Worm (Caenorhabditis elegans) whole organism, L3 larva: ENCODE results near the gene nas-37.

Experiments used
- R02D3.7 ChIP-seq: fragments of 150-350 bp; optimal IDR thresholded peaks from 2 replicates; lab custom pipeline; 2014; ENCODE audit warnings: missing biosample characterization, missing genetic modification characterization
- aly-2 ChIP-seq: fragments of 150-350 bp; optimal IDR thresholded peaks from 2 replicates; lab custom pipeline; 2014; ENCODE audit warnings: missing biosample characterization, missing genetic modification characterization
- ama-1 ChIP-seq: fragments of 150-350 bp; optimal IDR thresholded peaks from 2 replicates; lab custom pipeline; 2018
- ceh-28 ChIP-seq: fragments of 150-350 bp; optimal IDR thresholded peaks from 2 replicates; lab custom pipeline; 2014; ENCODE audit warnings: missing biosample characterization, missing genetic modification reagents, missing genetic modification characterization
- daf-12 ChIP-seq: fragments of 150-350 bp; optimal IDR thresholded peaks from 2 replicates; lab custom pipeline; 2014; ENCODE audit warnings: missing biosample characterization, missing genetic modification reagents, missing genetic modification characterization
- egl-5 ChIP-seq: fragments of 150-350 bp; optimal IDR thresholded peaks from 2 replicates; lab custom pipeline; 2017; ENCODE audit warnings: missing biosample characterization, missing genetic modification reagents, missing genetic modification characterization, inconsistent platforms
- elt-1 ChIP-seq: fragments of 150-350 bp; optimal IDR thresholded peaks from 2 replicates; lab custom pipeline; 2014; ENCODE audit warnings: missing biosample characterization, missing genetic modification characterization
- elt-2 ChIP-seq: sonication (generic microtip); optimal IDR thresholded peaks from 2 replicates; lab custom pipeline; 2016; ENCODE audit warnings: missing genetic modification reagents, mild to moderate bottlenecking, missing genetic modification characterization, missing compliant biosample characterization
- elt-3 ChIP-seq, 3 experiments: fragments of 150-350 bp in 1 of 3; sonication (generic microtip) in 2 of 3; optimal IDR thresholded peaks; 2 replicates in 2 of 3; 4 replicates in 1 of 3; lab custom pipeline; 2014 to 2017; ENCODE audit warnings: missing biosample characterization in 3 of 3, missing genetic modification characterization in 3 of 3
- eor-1 ChIP-seq, 2 experiments: fragments of 150-350 bp; optimal IDR thresholded peaks; 2 replicates each; lab custom pipeline; 2014 to 2018; ENCODE audit warnings: missing biosample characterization in 2 of 2, missing genetic modification characterization in 2 of 2
- fkh-10 ChIP-seq: sonication (generic microtip); optimal IDR thresholded peaks from 2 replicates; lab custom pipeline; 2017; ENCODE audit warnings: missing biosample characterization, missing genetic modification reagents, missing genetic modification characterization
- fkh-2 ChIP-seq: fragments of 150-350 bp; optimal IDR thresholded peaks from 2 replicates; lab custom pipeline; 2014; ENCODE audit warnings: missing biosample characterization, missing genetic modification reagents, missing genetic modification characterization
- fos-1 ChIP-seq: fragments of 150-350 bp; optimal IDR thresholded peaks from 2 replicates; lab custom pipeline; 2014; ENCODE audit warnings: missing biosample characterization, missing genetic modification characterization
- hmg-11 ChIP-seq: sonication (generic microtip); optimal IDR thresholded peaks from 2 replicates; lab custom pipeline; 2016; ENCODE audit warnings: missing genetic modification characterization, missing compliant biosample characterization
- jun-1 ChIP-seq: fragments of 150-350 bp; optimal IDR thresholded peaks from 2 replicates; lab custom pipeline; 2014; ENCODE audit warnings: missing biosample characterization, missing genetic modification reagents, missing genetic modification characterization
- lin-15B ChIP-seq: fragments of 150-350 bp; optimal IDR thresholded peaks from 2 replicates; lab custom pipeline; 2014; ENCODE audit warnings: missing biosample characterization, missing genetic modification characterization
- lin-39 ChIP-seq: fragments of 150-350 bp; optimal IDR thresholded peaks from 2 replicates; lab custom pipeline; 2018; ENCODE audit warnings: missing biosample characterization, missing genetic modification reagents, missing genetic modification characterization
- lsy-12 ChIP-seq: sonication (generic microtip); optimal IDR thresholded peaks from 2 replicates; lab custom pipeline; 2016; ENCODE audit warnings: mild to moderate bottlenecking, missing genetic modification characterization, missing compliant biosample characterization
- mdl-1 ChIP-seq: fragments of 150-350 bp; optimal IDR thresholded peaks from 2 replicates; lab custom pipeline; 2014; ENCODE audit warnings: missing biosample characterization, missing genetic modification characterization
- nfya-1 ChIP-seq: sonication (generic microtip); optimal IDR thresholded peaks from 2 replicates; lab custom pipeline; 2017; ENCODE audit warnings: missing genetic modification characterization, mild to moderate bottlenecking, missing compliant biosample characterization, antibody characterized with exemption, moderate library complexity; ENCODE audit not compliant: insufficient read depth
- nhr-12 ChIP-seq: fragments of 150-350 bp; optimal IDR thresholded peaks from 2 replicates; lab custom pipeline; 2014; ENCODE audit warnings: missing biosample characterization, missing genetic modification characterization
- nhr-23 ChIP-seq: fragments of 150-350 bp; optimal IDR thresholded peaks from 2 replicates; lab custom pipeline; 2014; ENCODE audit warnings: missing biosample characterization, missing genetic modification reagents, missing genetic modification characterization
- nhr-237 ChIP-seq: fragments of 150-350 bp; optimal IDR thresholded peaks from 2 replicates; lab custom pipeline; 2014; ENCODE audit warnings: missing biosample characterization, missing genetic modification characterization
- nhr-25 ChIP-seq: sonication (generic microtip); optimal IDR thresholded peaks from 2 replicates; lab custom pipeline; 2017; ENCODE audit warnings: missing biosample characterization, missing genetic modification characterization
- nhr-28 ChIP-seq: fragments of 150-350 bp; optimal IDR thresholded peaks from 2 replicates; lab custom pipeline; 2014; ENCODE audit warnings: missing biosample characterization, missing genetic modification characterization
- nhr-43 ChIP-seq: sonication (generic microtip); optimal IDR thresholded peaks from 2 replicates; lab custom pipeline; 2016; ENCODE audit warnings: mild to moderate bottlenecking, missing genetic modification characterization, missing compliant biosample characterization; ENCODE audit not compliant: poor library complexity, severe bottlenecking
- nhr-67 ChIP-seq: fragments of 150-350 bp; optimal IDR thresholded peaks from 2 replicates; lab custom pipeline; 2014; ENCODE audit warnings: missing biosample characterization, missing genetic modification characterization
- nhr-76 ChIP-seq: fragments of 150-350 bp; sonication (generic microtip); optimal IDR thresholded peaks from 5 replicates; lab custom pipeline; 2014; ENCODE audit warnings: missing biosample characterization, missing genetic modification characterization
- pha-4 ChIP-seq: fragments of 150-350 bp; optimal IDR thresholded peaks from 2 replicates; lab custom pipeline; 2014; ENCODE audit warnings: missing biosample characterization, missing genetic modification reagents, missing genetic modification characterization
- pqm-1 ChIP-seq: fragments of 150-350 bp; optimal IDR thresholded peaks from 2 replicates; lab custom pipeline; 2017; ENCODE audit warnings: missing biosample characterization, missing genetic modification characterization, inconsistent platforms
- sea-2 ChIP-seq: fragments of 150-350 bp; sonication (generic microtip); optimal IDR thresholded peaks from 4 replicates; lab custom pipeline; 2014; ENCODE audit warnings: missing biosample characterization, missing genetic modification reagents, missing genetic modification characterization
- snpc-4 ChIP-seq: fragments of 150-350 bp; optimal IDR thresholded peaks from 2 replicates; lab custom pipeline; 2014; ENCODE audit warnings: missing biosample characterization, missing genetic modification characterization
- tbx-2 ChIP-seq: sonication (generic microtip); optimal IDR thresholded peaks from 2 replicates; lab custom pipeline; 2016; ENCODE audit warnings: mild to moderate bottlenecking, missing genetic modification characterization, missing compliant biosample characterization
- zag-1 ChIP-seq: fragments of 150-350 bp; optimal IDR thresholded peaks from 2 replicates; lab custom pipeline; 2014; ENCODE audit warnings: missing biosample characterization, missing genetic modification characterization
- ztf-11 ChIP-seq: fragments of 150-350 bp; optimal IDR thresholded peaks from 2 replicates; lab custom pipeline; 2014; ENCODE audit warnings: missing biosample characterization, missing genetic modification characterization
- ztf-4 ChIP-seq: fragments of 150-350 bp; optimal IDR thresholded peaks from 2 replicates; lab custom pipeline; 2014; ENCODE audit warnings: missing biosample characterization, missing genetic modification characterization

The nas-37 gene

ce11 chrX:9905840-9906239 lies 43.0 kb downstream of the nas-37 start, which contains the start of gene F21G4.5:
Gene F21G4.5, plus strand, starts transcription at chrX:9906140.
- TF ChIP-seq fkh-2 (tag; lab: Kevin White, UChicago) (no peak), ama-1 (lab: Kevin White, UChicago) (no peak), nhr-28 (no peak), pha-4 (tag; lab: Kevin White, UChicago) (no peak), jun-1 (tag; lab: Kevin White, UChicago) (no peak), lsy-12 (tag; lab: Kevin White, UChicago) (no peak), R02D3.7 (no peak), mdl-1 (tag; lab: Kevin White, UChicago) (no peak), lin-39 (tag; lab: Kevin White, UChicago) (no peak)
- TF ChIP-seq, all 47 proteins: peak for 0

- no peak for TF ChIP-seq zag-1
- TF ChIP-seq pha-4 (tag; lab: Kevin White, UChicago): peak; percentile 34
- peak; percentile 28 for TF ChIP-seq lin-15B (tag; lab: Kevin White, UChicago)
- peak; percentile 88 for TF ChIP-seq hmg-11
- TF ChIP-seq nhr-43 (tag; lab: Kevin White, UChicago): peak; percentile 31
- TF ChIP-seq daf-12 (tag; lab: Kevin White, UChicago): no peak
- peak; percentile 76 for TF ChIP-seq nfya-1 (tag; lab: Kevin White, UChicago)
- no peak for TF ChIP-seq jun-1 (tag; lab: Kevin White, UChicago)
- peak; percentile 10 for TF ChIP-seq fkh-10 (GFP tag; lab: Kevin White, UChicago)
- no peak for TF ChIP-seq nhr-67
- TF ChIP-seq lsy-12 (tag; lab: Kevin White, UChicago): no peak
- peak; percentile 34 for TF ChIP-seq snpc-4 (tag; lab: Kevin White, UChicago)
- no peak for TF ChIP-seq R02D3.7
- no peak for TF ChIP-seq fos-1 (tag; lab: Kevin White, UChicago)
- peak; percentile 65 for TF ChIP-seq nhr-23 (tag; lab: Kevin White, UChicago)
- peak; percentile 13 for TF ChIP-seq egl-5 (tag; lab: Kevin White, UChicago)
- no peak for TF ChIP-seq nhr-237
- no peak for TF ChIP-seq tbx-2 (tag; lab: Kevin White, UChicago)
- TF ChIP-seq ztf-11: no peak
- TF ChIP-seq fkh-2 (tag; lab: Kevin White, UChicago): no peak
- TF ChIP-seq ztf-4 (tag; lab: Kevin White, UChicago): no peak
- no peak for TF ChIP-seq nhr-12 (tag; lab: Kevin White, UChicago)
- TF ChIP-seq pqm-1 (tag; lab: Kevin White, UChicago): no peak
- TF ChIP-seq lin-39 (tag; lab: Kevin White, UChicago): peak; percentile 21
- no peak for TF ChIP-seq nhr-76 (tag; lab: Kevin White, UChicago)
- TF ChIP-seq nhr-25 (tag; lab: Kevin White, UChicago): peak; percentile 61
- TF ChIP-seq, all 47 proteins: peak for 11
These were observed 49.3 kb downstream of the nas-37 start, which contains the start of gene phf-34 for ce11 chrX:9899426-9900131. Gene phf-34, minus strand, starts transcription at chrX:9899476.

- TF ChIP-seq nhr-23 (tag; lab: Kevin White, UChicago) (no peak), eor-1 (tag; optimal IDR thresholded peaks at IDR 0.05; lab: Kevin White, UChicago) (no peak), jun-1 (tag; lab: Kevin White, UChicago) (no peak), R02D3.7 (no peak), elt-2 (no peak), ztf-4 (tag; lab: Kevin White, UChicago) (no peak), lin-39 (tag; lab: Kevin White, UChicago) (no peak), elt-1 (tag; lab: Kevin White, UChicago) (no peak), aly-2 (tag; lab: Kevin White, UChicago) (no peak), sea-2 (GFP tag; lab: Kevin White, UChicago) (no peak), fkh-2 (tag; lab: Kevin White, UChicago) (no peak), ceh-28 (tag; lab: Kevin White, UChicago) (no peak), nhr-12 (tag; lab: Kevin White, UChicago) (no peak), lsy-12 (tag; lab: Kevin White, UChicago) (no peak), nhr-237 (no peak), elt-3 (tag; optimal IDR thresholded peaks at IDR 0.05; lab: Kevin White, UChicago) (no peak), ztf-11 (no peak), fkh-10 (GFP tag; lab: Kevin White, UChicago) (no peak)
These were observed 54.0 kb downstream of the nas-37 start, which contains the start of gene F21G4.3 for ce11 chrX:9894844-9895243. Gene F21G4.3, plus strand, starts transcription at chrX:9895144.
